Fruit fly (Drosophila melanogaster) whole organism, wandering third instar larva: ENCODE results near the gene plh.

Source experiments
- Myc ChIP-seq: fragments of >200 bp; optimal IDR thresholded peaks from 2 replicates; lab custom pipeline; 2017
- Rel ChIP-seq, 2 experiments: fragments of 200-800 bp; sonication (Bioruptor generic) in 1 of 2; optimal IDR thresholded peaks; 2 replicates in 1 of 2; 3 replicates in 1 of 2; lab custom pipeline; 2016 to 2019; ENCODE audit warnings: mild to moderate bottlenecking in 2 of 2, missing biosample characterization in 2 of 2, missing genetic modification characterization in 2 of 2, moderate library complexity in 1 of 2
- Sp1 ChIP-seq: fragments of 200-800 bp; sonication (Bioruptor generic); optimal IDR thresholded peaks from 3 replicates; lab custom pipeline; 2019; ENCODE audit warnings: missing biosample characterization, mild to moderate bottlenecking, missing genetic modification characterization, moderate library complexity
- Vsx2 ChIP-seq: fragments of 200-300, 225-300 bp; sonication (Bioruptor generic); optimal IDR thresholded peaks from 2 replicates; lab custom pipeline; 2018; ENCODE audit warnings: missing biosample characterization, missing genetic modification characterization; ENCODE audit not compliant: partially characterized antibody
- h ChIP-seq: fragments of 200-800 bp; sonication (Bioruptor generic); optimal IDR thresholded peaks from 3 replicates; lab custom pipeline; 2016; ENCODE audit warnings: missing biosample characterization, mild to moderate bottlenecking, missing genetic modification characterization
- lola ChIP-seq: fragments of >200 bp; optimal IDR thresholded peaks from 2 replicates; lab custom pipeline; 2017; ENCODE audit warnings: missing biosample characterization, missing genetic modification characterization
- pan ChIP-seq: fragments of >200 bp; optimal IDR thresholded peaks from 2 replicates; lab custom pipeline; 2017
- psq ChIP-seq: fragments of 200-800 bp; sonication (Bioruptor generic); optimal IDR thresholded peaks from 3 replicates; lab custom pipeline; 2017; ENCODE audit warnings: missing biosample characterization, mild to moderate bottlenecking, missing genetic modification characterization, moderate library complexity
- sv ChIP-seq: fragments of 200-800 bp; sonication (Bioruptor generic); optimal IDR thresholded peaks from 3 replicates; lab custom pipeline; 2016; ENCODE audit warnings: missing biosample characterization, missing genetic modification characterization
- usp ChIP-seq: fragments of >200 bp; optimal IDR thresholded peaks from 2 replicates; lab custom pipeline; 2017; ENCODE audit warnings: missing biosample characterization, missing genetic modification characterization

dm6 chr3R:4992227-4992737 is 18.5 kb downstream of the plh start:
- no peak for TF ChIP-seq Rel (GFP tag; optimal IDR thresholded peaks at IDR 0.05; lab: Kevin White, UChicago)
- no peak for TF ChIP-seq Rel (tag; optimal IDR thresholded peaks at IDR 0.05; lab: Kevin White, UChicago)
- no peak for TF ChIP-seq lola (GFP tag; lab: Kevin White, UChicago)
- TF ChIP-seq Sp1, result no peak
- TF ChIP-seq h, result no peak
- no peak for TF ChIP-seq usp (GFP tag; lab: Kevin White, UChicago)
- TF ChIP-seq Myc (lab: Kevin White, UChicago), result no peak
- peak; percentile 11 for TF ChIP-seq psq (GFP tag; lab: Kevin White, UChicago)
- TF ChIP-seq pan (lab: Kevin White, UChicago), result no peak
- no peak for TF ChIP-seq Vsx2 (GFP tag; lab: Kevin White, UChicago)
- TF ChIP-seq sv (GFP tag; lab: Kevin White, UChicago), result no peak
